Fruit fly (Drosophila melanogaster) whole organism, embryonic: ENCODE data around the gene CG15408.

ENCODE experiments used
- Aef1 ChIP-seq: fragments of 200-800 bp; sonication (Bioruptor generic); IDR thresholded peaks from 3 replicates; pipeline ENCODE4 v1.3.6; 2022; ENCODE audit warnings: missing biosample characterization, missing genetic modification characterization
- Bdp1 ChIP-seq: fragments of 200-800 bp; sonication (Bioruptor generic); optimal IDR thresholded peaks from 3 replicates; lab custom pipeline; 2016; ENCODE audit warnings: missing biosample characterization, missing genetic modification characterization
- Bgb ChIP-seq: fragments of 200-800 bp; sonication (Bioruptor generic); IDR thresholded peaks from 2 replicates; pipeline ENCODE4 v1.3.6; 2022; ENCODE audit warnings: missing biosample characterization, missing genetic modification characterization; ENCODE audit not compliant: partially characterized antibody
- CG10366 ChIP-seq: fragments of 200-800 bp; sonication (Bioruptor generic); IDR thresholded peaks from 2 replicates; pipeline ENCODE4 v1.3.6; 2022; ENCODE audit warnings: missing biosample characterization, missing genetic modification characterization
- CG10979 ChIP-seq: fragments of 200-800 bp; sonication (Bioruptor generic); optimal IDR thresholded peaks from 2 replicates; lab custom pipeline; 2018; ENCODE audit warnings: missing biosample characterization, mild to moderate bottlenecking, missing genetic modification characterization, moderate library complexity
- CG12744 ChIP-seq: fragments of 200-800 bp; sonication (Bioruptor generic); optimal IDR thresholded peaks from 2 replicates; lab custom pipeline; 2016; ENCODE audit warnings: missing biosample characterization, missing genetic modification characterization
- CG13424 ChIP-seq: fragments of 200-800 bp; sonication (Bioruptor generic); optimal IDR thresholded peaks from 2 replicates; lab custom pipeline; 2019; ENCODE audit warnings: missing biosample characterization, mild to moderate bottlenecking, missing genetic modification characterization, moderate library complexity
- CG14014 ChIP-seq: fragments of 200-800 bp; sonication (Bioruptor generic); IDR thresholded peaks from 2 replicates; pipeline ENCODE4 v1.3.6; 2022; ENCODE audit warnings: missing biosample characterization, missing genetic modification characterization
- CG16813 ChIP-seq: fragments of 200-800 bp; sonication (Bioruptor generic); IDR thresholded peaks from 3 replicates; pipeline ENCODE4 v1.3.6; 2022; ENCODE audit warnings: missing biosample characterization, missing genetic modification characterization; ENCODE audit not compliant: partially characterized antibody
- CG17568 ChIP-seq: fragments of 200-800 bp; sonication (Bioruptor generic); optimal IDR thresholded peaks from 2 replicates; lab custom pipeline; 2018; ENCODE audit warnings: missing biosample characterization, mild to moderate bottlenecking, missing genetic modification characterization, moderate library complexity
- CG30403 ChIP-seq: fragments of 200-800 bp; sonication (Bioruptor generic); optimal IDR thresholded peaks from 3 replicates; lab custom pipeline; 2016; ENCODE audit warnings: missing biosample characterization, missing genetic modification characterization
- CG32767 ChIP-seq: fragments of 200-800 bp; sonication (Bioruptor generic); IDR thresholded peaks from 2 replicates; pipeline ENCODE4 v1.3.6; 2022; ENCODE audit warnings: missing biosample characterization, missing genetic modification characterization
- CG6654 ChIP-seq: fragments of 200-800 bp; sonication (Bioruptor generic); optimal IDR thresholded peaks from 2 replicates; lab custom pipeline; 2017; ENCODE audit warnings: missing biosample characterization, mild to moderate bottlenecking, missing genetic modification characterization
- CG7839 ChIP-seq: fragments of 200-800 bp; sonication (Bioruptor generic); optimal IDR thresholded peaks from 3 replicates; lab custom pipeline; 2018; ENCODE audit warnings: missing biosample characterization, mild to moderate bottlenecking, missing genetic modification characterization, moderate library complexity
- CG8089 ChIP-seq: fragments of 200-800 bp; sonication (Bioruptor generic); optimal IDR thresholded peaks from 3 replicates; lab custom pipeline; 2016; ENCODE audit warnings: missing biosample characterization, missing genetic modification characterization
- CG9609 ChIP-seq: fragments of 200-800 bp; sonication (Bioruptor generic); optimal IDR thresholded peaks from 3 replicates; lab custom pipeline; 2016; ENCODE audit warnings: missing biosample characterization, missing genetic modification characterization
- CHES-1-like ChIP-seq: fragments of 200-800 bp; sonication (Bioruptor generic); optimal IDR thresholded peaks from 2 replicates; lab custom pipeline; 2016; ENCODE audit warnings: missing biosample characterization, missing genetic modification characterization
- CkIIα-i1 ChIP-seq: fragments of 200-800 bp; sonication (Bioruptor generic); IDR thresholded peaks from 2 replicates; pipeline ENCODE4 v1.3.6; 2022; ENCODE audit warnings: missing biosample characterization, missing genetic modification characterization
- D ChIP-seq, 2 experiments: fragments of 200-800 bp in 1 of 2; fragments of >200 bp in 1 of 2; sonication (Bioruptor generic) in 1 of 2; optimal IDR thresholded peaks; 2 replicates in 1 of 2; 3 replicates in 1 of 2; lab custom pipeline; 2017; ENCODE audit warnings: mild to moderate bottlenecking in 1 of 2, missing biosample characterization in 1 of 2, missing genetic modification characterization in 1 of 2, missing genetic modification reagents in 1 of 2
- Dad ChIP-seq: fragments of 200-800 bp; sonication (Bioruptor generic); optimal IDR thresholded peaks from 3 replicates; lab custom pipeline; 2016; ENCODE audit warnings: missing biosample characterization, missing genetic modification characterization
- Drgx ChIP-seq: fragments of 200-800 bp; sonication (Bioruptor generic); IDR thresholded peaks from 2 replicates; pipeline ENCODE4 v1.3.6; 2022; ENCODE audit warnings: missing biosample characterization, missing genetic modification characterization
- HLH54F ChIP-seq: fragments of 200-800 bp; sonication (Bioruptor generic); optimal IDR thresholded peaks from 3 replicates; lab custom pipeline; 2016; ENCODE audit warnings: missing biosample characterization, missing genetic modification characterization
- Meics ChIP-seq: fragments of 200-800 bp; sonication (Bioruptor generic); optimal IDR thresholded peaks from 2 replicates; lab custom pipeline; 2017; ENCODE audit warnings: missing biosample characterization, mild to moderate bottlenecking, missing genetic modification characterization
- NC2β ChIP-seq: fragments of 200-800 bp; sonication (Bioruptor generic); optimal IDR thresholded peaks from 2 replicates; lab custom pipeline; 2016; ENCODE audit warnings: missing biosample characterization, missing genetic modification characterization
- NK7.1 ChIP-seq: fragments of 200-800 bp; sonication (Bioruptor generic); optimal IDR thresholded peaks from 3 replicates; lab custom pipeline; 2016; ENCODE audit warnings: missing biosample characterization, missing genetic modification characterization
- NfI ChIP-seq: fragments of 200-800 bp; sonication (Bioruptor generic); optimal IDR thresholded peaks from 3 replicates; lab custom pipeline; 2018; ENCODE audit warnings: missing biosample characterization, mild to moderate bottlenecking, missing genetic modification characterization, moderate library complexity
- Oli ChIP-seq: fragments of 200-800 bp; sonication (Bioruptor generic); optimal IDR thresholded peaks from 2 replicates; lab custom pipeline; 2018; ENCODE audit warnings: missing biosample characterization, mild to moderate bottlenecking, missing genetic modification characterization, moderate library complexity
- PHDP ChIP-seq: fragments of 200-800 bp; sonication (Bioruptor generic); optimal IDR thresholded peaks from 3 replicates; lab custom pipeline; 2018; ENCODE audit warnings: missing biosample characterization, mild to moderate bottlenecking, missing genetic modification characterization, moderate library complexity
- Pdp1 ChIP-seq, 2 experiments: fragments of 200-800 bp; sonication (Bioruptor generic); optimal IDR thresholded peaks; 3 replicates each; lab custom pipeline; 2016; ENCODE audit warnings: missing biosample characterization in 2 of 2, missing genetic modification characterization in 2 of 2, mild to moderate bottlenecking in 1 of 2, moderate library complexity in 1 of 2
- Rx ChIP-seq: fragments of 200-800 bp; sonication (Bioruptor generic); IDR thresholded peaks from 2 replicates; pipeline ENCODE4 v1.3.6; 2022; ENCODE audit warnings: missing biosample characterization, missing genetic modification characterization
- Scr ChIP-seq: fragments of 200-800 bp; sonication (Bioruptor generic); IDR thresholded peaks from 2 replicates; pipeline ENCODE4 v1.3.6; 2022; ENCODE audit warnings: missing biosample characterization, missing genetic modification characterization; ENCODE audit not compliant: partially characterized antibody
- bab2 ChIP-seq: fragments of 200-800 bp; sonication (Bioruptor generic); optimal IDR thresholded peaks from 2 replicates; lab custom pipeline; 2016; ENCODE audit warnings: missing biosample characterization, missing genetic modification characterization
- btn ChIP-seq: fragments of 200-800 bp; sonication (Bioruptor generic); optimal IDR thresholded peaks from 2 replicates; lab custom pipeline; 2016; ENCODE audit warnings: missing biosample characterization, missing genetic modification characterization
- chinmo ChIP-seq: fragments of 200-800 bp; sonication (Bioruptor generic); IDR thresholded peaks from 4 replicates; pipeline ENCODE4 v1.3.6; 2022; ENCODE audit warnings: missing biosample characterization, missing genetic modification characterization; ENCODE audit not compliant: partially characterized antibody
- cwo ChIP-seq: fragments of 200-800 bp; sonication (Bioruptor generic); optimal IDR thresholded peaks from 3 replicates; lab custom pipeline; 2017; ENCODE audit warnings: missing biosample characterization, missing genetic modification characterization, mild to moderate bottlenecking, moderate library complexity, missing genetic modification reagents
- dpn ChIP-seq, 2 experiments: fragments of 200-800 bp; sonication (Bioruptor generic); optimal IDR thresholded peaks; 3 replicates each; lab custom pipeline; 2016; ENCODE audit warnings: missing biosample characterization in 2 of 2, missing genetic modification characterization in 2 of 2
- dysf ChIP-seq: fragments of 200-800 bp; sonication (Bioruptor generic); IDR thresholded peaks from 3 replicates; pipeline ENCODE4 v1.3.6; 2022; ENCODE audit warnings: missing biosample characterization, missing genetic modification characterization
- exex ChIP-seq: fragments of 200-800 bp; sonication (Bioruptor generic); optimal IDR thresholded peaks from 4 replicates; lab custom pipeline; 2018; ENCODE audit warnings: missing biosample characterization, mild to moderate bottlenecking, missing genetic modification characterization, moderate library complexity
- inv ChIP-seq: fragments of 200-800 bp; sonication (Bioruptor generic); IDR thresholded peaks from 2 replicates; pipeline ENCODE4 v1.3.6; 2022; ENCODE audit warnings: missing biosample characterization, missing genetic modification characterization; ENCODE audit not compliant: partially characterized antibody
- kay ChIP-seq: fragments of 200-800 bp; sonication (Bioruptor generic); optimal IDR thresholded peaks from 2 replicates; lab custom pipeline; 2016; ENCODE audit warnings: missing biosample characterization, missing genetic modification characterization
- mirr ChIP-seq: fragments of 200-800 bp; sonication (Bioruptor generic); optimal IDR thresholded peaks from 3 replicates; lab custom pipeline; 2018; ENCODE audit warnings: missing biosample characterization, mild to moderate bottlenecking, missing genetic modification characterization
- onecut ChIP-seq: fragments of 200-800 bp; sonication (Bioruptor generic); IDR thresholded peaks from 2 replicates; pipeline ENCODE4 v1.3.6; 2022; ENCODE audit warnings: missing biosample characterization, missing genetic modification characterization
- pan ChIP-seq, 4 experiments: fragments of >200 bp in 3 of 4; fragments of 200-800 bp in 1 of 4; sonication (Bioruptor generic) in 1 of 4; optimal IDR thresholded peaks in 3 of 4; IDR thresholded peaks in 1 of 4; 2 replicates each; pipeline versions ENCODE4 v1.3.6 to Lab custom; 2017 to 2022; ENCODE audit warnings: missing biosample characterization in 2 of 4, missing genetic modification characterization in 2 of 4, mixed read lengths in 1 of 4
- pum ChIP-seq: fragments of 200-800 bp; sonication (Bioruptor generic); optimal IDR thresholded peaks from 2 replicates; lab custom pipeline; 2016; ENCODE audit warnings: missing biosample characterization, missing genetic modification characterization
- scrt ChIP-seq: fragments of 200-800 bp; sonication (Bioruptor generic); optimal IDR thresholded peaks from 2 replicates; lab custom pipeline; 2018; ENCODE audit warnings: missing biosample characterization, mild to moderate bottlenecking, missing genetic modification characterization, moderate library complexity
- sug ChIP-seq: fragments of 200-800 bp; optimal IDR thresholded peaks from 2 replicates; lab custom pipeline; 2019; ENCODE audit warnings: missing biosample characterization, mild to moderate bottlenecking, missing genetic modification characterization, moderate library complexity
- tio ChIP-seq: fragments of 200-800 bp; sonication (Bioruptor generic); optimal IDR thresholded peaks from 2 replicates; lab custom pipeline; 2017; ENCODE audit warnings: missing biosample characterization, missing genetic modification characterization, inconsistent platforms
- vnd ChIP-seq: fragments of 200-800 bp; sonication (Bioruptor generic); IDR thresholded peaks from 3 replicates; pipeline ENCODE4 v1.3.6; 2022; ENCODE audit warnings: missing biosample characterization, missing genetic modification characterization; ENCODE audit not compliant: partially characterized antibody

Gene CG15408

DNA sequence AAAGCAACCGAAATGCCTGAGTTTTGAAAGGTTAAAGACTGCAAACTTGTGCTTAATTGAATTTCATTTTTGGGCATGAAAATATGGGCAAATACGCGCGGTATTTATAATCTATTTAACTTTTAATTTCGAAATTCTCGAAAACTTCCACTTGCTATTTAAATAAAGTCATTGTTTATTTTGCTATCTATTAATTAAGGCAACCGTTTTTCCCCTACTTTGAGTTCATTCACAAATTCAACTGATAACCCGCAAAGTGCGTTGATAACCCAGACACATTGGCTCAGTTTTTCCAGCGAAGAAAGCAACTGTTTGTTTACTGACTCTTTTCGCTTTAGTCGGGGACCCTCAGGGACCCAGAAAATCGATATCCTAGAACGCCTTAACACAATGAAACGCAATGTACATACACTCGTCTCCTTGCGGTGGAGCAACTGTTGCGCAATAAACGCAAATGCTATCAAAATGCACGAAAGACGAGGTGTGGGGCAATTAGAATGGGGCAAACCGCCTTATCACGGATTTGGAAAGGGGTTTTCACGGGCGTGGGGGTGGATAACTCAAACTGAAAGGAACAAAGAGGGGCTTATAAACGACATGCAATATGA lies 39.3 kb downstream of the CG15408 start:
- TF ChIP-seq sug (tag; lab: Kevin White, UChicago), result peak; percentile 27
- TF ChIP-seq Dad (GFP tag; lab: Kevin White, UChicago), result no peak
- no peak for TF ChIP-seq CG10366
- no peak for TF ChIP-seq D (optimal IDR thresholded peaks at IDR 0.05; lab: Kevin White, UChicago)
- TF ChIP-seq D (GFP tag; optimal IDR thresholded peaks at IDR 0.05; lab: Kevin White, UChicago), result no peak
- TF ChIP-seq pan (optimal IDR thresholded peaks at IDR 0.05; lab: Kevin White, UChicago), result no peak
- TF ChIP-seq pan (GFP tag; optimal IDR thresholded peaks at IDR 0.05 in 1 of 2, IDR thresholded peaks at IDR 0.05 in 1 of 2), result peak in 1 of 2 experiments; percentile 20
- 0 out of 4 replicates have a peak, but pooled peaks have one; percentile 21 for TF ChIP-seq chinmo
- no peak for TF ChIP-seq CG12744 (GFP tag; lab: Kevin White, UChicago)
- TF ChIP-seq CG14014 (GFP tag; lab: Robert Waterston, UW), result no peak
- TF ChIP-seq CG30403 (GFP tag; lab: Kevin White, UChicago), result no peak
- peak; percentile 76 for TF ChIP-seq onecut
- TF ChIP-seq tio, result no peak
- no peak for TF ChIP-seq NC2β (GFP tag; lab: Kevin White, UChicago)
- no peak for TF ChIP-seq dpn (GFP tag; optimal IDR thresholded peaks at IDR 0.05; lab: Kevin White, UChicago)
- peak in 1 of 2 experiments; percentile 83 for TF ChIP-seq Pdp1 (GFP tag; optimal IDR thresholded peaks at IDR 0.05; lab: Kevin White, UChicago)
- TF ChIP-seq kay (GFP tag; lab: Kevin White, UChicago), result no peak
- TF ChIP-seq CG6654 (GFP tag; lab: Kevin White, UChicago), result no peak
- no peak for TF ChIP-seq pum (GFP tag; lab: Kevin White, UChicago)
- TF ChIP-seq CG9609 (GFP tag; lab: Kevin White, UChicago), result no peak
- TF ChIP-seq scrt, result peak; percentile 54
- TF ChIP-seq exex, result peak; percentile 69
- no peak for TF ChIP-seq CG32767 (GFP tag; lab: Robert Waterston, UW)
- no peak for TF ChIP-seq dysf (GFP tag; lab: Robert Waterston, UW)
- TF ChIP-seq Bgb (GFP tag; lab: Robert Waterston, UW), result no peak
- TF ChIP-seq CHES-1-like (GFP tag; lab: Kevin White, UChicago), result no peak
- TF ChIP-seq HLH54F (GFP tag; lab: Kevin White, UChicago), result no peak
- TF ChIP-seq mirr, result peak; percentile 8

DNA sequence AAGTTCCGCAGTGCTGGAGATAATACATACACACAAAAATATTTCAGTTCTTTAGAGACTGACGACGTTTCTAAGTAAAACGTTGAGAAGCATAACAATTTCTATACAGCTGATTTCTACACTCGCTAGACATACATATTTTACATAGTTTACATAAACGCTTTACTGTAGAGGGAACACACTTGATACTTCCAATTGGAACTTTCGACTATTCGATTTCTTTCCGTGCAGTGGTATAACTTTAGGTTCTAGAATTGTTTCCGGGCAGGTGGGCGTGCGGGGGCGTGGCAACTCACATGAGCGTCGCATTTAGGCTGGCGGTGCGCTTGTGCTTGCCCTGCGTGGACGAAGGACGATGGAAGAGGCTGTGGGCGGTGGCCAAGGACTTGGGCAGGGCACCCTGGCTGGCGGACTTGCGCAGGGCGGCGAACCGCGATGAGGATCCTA lies 39.9 kb downstream of the CG15408 start:
- TF ChIP-seq PHDP (peak; percentile 7), Meics (GFP tag; lab: Kevin White, UChicago) (peak; percentile 4), CG16813 (GFP tag; lab: Robert Waterston, UW) (peak; percentile 47), Scr (no peak), CG32767 (GFP tag; lab: Robert Waterston, UW) (no peak), CG10979 (tag; lab: Kevin White, UChicago) (peak; percentile 23), CG17568 (GFP tag; lab: Kevin White, UChicago) (no peak), CG8089 (GFP tag; lab: Kevin White, UChicago) (peak; percentile 10), CG7839 (peak; percentile 27), bab2 (GFP tag; lab: Kevin White, UChicago) (no peak), cwo (GFP tag; lab: Kevin White, UChicago) (no peak), CkIIα-i1 (GFP tag; lab: Robert Waterston, UW) (0 out of 2 replicates have a peak, but pooled peaks have one; percentile 35), Drgx (GFP tag; lab: Robert Waterston, UW) (0 out of 2 replicates have a peak, but pooled peaks have one; percentile 10), Aef1 (GFP tag; lab: Robert Waterston, UW) (no peak), NK7.1 (GFP tag; lab: Kevin White, UChicago) (no peak), Rx (GFP tag; lab: Robert Waterston, UW) (0 out of 2 replicates have a peak, but pooled peaks have one; percentile 14), Bdp1 (GFP tag; lab: Kevin White, UChicago) (no peak), scrt (no peak), inv (GFP tag; lab: Robert Waterston, UW) (0 out of 2 replicates have a peak, but pooled peaks have one; percentile 23), Oli (tag; lab: Kevin White, UChicago) (peak; percentile 13), NfI (GFP tag; lab: Kevin White, UChicago) (peak; percentile 4), btn (GFP tag; lab: Kevin White, UChicago) (peak; percentile 5), vnd (GFP tag; lab: Robert Waterston, UW) (peak; percentile 22; the same call in 1 of the 3 replicates), CG13424 (tag; lab: Kevin White, UChicago) (peak; percentile 15)
